Worm (Caenorhabditis elegans) whole organism, young adult: Measurements from ENCODE around the gene inx-5.

ENCODE experiments used
- dox-1 ChIP-seq: fragments of 200-800 bp; sonication (Bioruptor generic); IDR thresholded peaks from 2 replicates; pipeline ENCODE4 v1.3.6; 2022; ENCODE audit warnings: missing genetic modification reagents, missing genetic modification characterization, missing compliant biosample characterization
- ekl-4 ChIP-seq: fragments of 200-800 bp; sonication (Bioruptor generic); IDR thresholded peaks from 2 replicates; pipeline ENCODE4 v1.3.6; 2022; ENCODE audit warnings: missing genetic modification reagents, missing genetic modification characterization, missing compliant biosample characterization
- him-1 ChIP-seq: sonication (generic microtip); optimal IDR thresholded peaks from 2 replicates; lab custom pipeline; 2016; ENCODE audit warnings: missing genotype, missing genetic modification reagents, missing genetic modification characterization, missing compliant biosample characterization
- let-526 ChIP-seq: fragments of 200-800 bp; sonication (Bioruptor generic); IDR thresholded peaks from 2 replicates; pipeline ENCODE4 v1.3.6; 2022; ENCODE audit warnings: missing genetic modification reagents, missing genetic modification characterization, missing compliant biosample characterization
- lin-54 ChIP-seq: fragments of 200-800 bp; sonication (Bioruptor generic); optimal IDR thresholded peaks from 2 replicates; lab custom pipeline; 2018; ENCODE audit warnings: mild to moderate bottlenecking, missing genetic modification characterization, missing compliant biosample characterization
- nhr-90 ChIP-seq: sonication (generic microtip); optimal IDR thresholded peaks from 2 replicates; lab custom pipeline; 2016; ENCODE audit warnings: missing genotype, mild to moderate bottlenecking, missing genetic modification characterization, missing compliant biosample characterization
- sea-2 ChIP-seq: fragments of 200-800 bp; sonication (Bioruptor generic); IDR thresholded peaks from 2 replicates; pipeline ENCODE4 v1.3.6; 2022; ENCODE audit warnings: missing genetic modification characterization, missing compliant biosample characterization

ce11 chrX:8299554-8299953 lies 2.6 kb downstream of the inx-5 start, which contains the start of gene ced-13:
- no peak for TF ChIP-seq nhr-90 (tag; lab: Kevin White, UChicago)
- TF ChIP-seq let-526 (GFP tag; lab: Robert Waterston, UW), result no peak
- no peak for TF ChIP-seq lin-54 (GFP tag; lab: Kevin White, UChicago)
- TF ChIP-seq ekl-4 (GFP tag; lab: Robert Waterston, UW), result no peak
- TF ChIP-seq dox-1 (GFP tag; lab: Robert Waterston, UW), result no peak
- TF ChIP-seq him-1 (tag; lab: Kevin White, UChicago), result no peak
- no peak for TF ChIP-seq sea-2 (GFP tag; lab: Robert Waterston, UW)
